Worm (Caenorhabditis elegans): Measurements from ENCODE around the gene pph-6.

pph-6 gene

DNA sequence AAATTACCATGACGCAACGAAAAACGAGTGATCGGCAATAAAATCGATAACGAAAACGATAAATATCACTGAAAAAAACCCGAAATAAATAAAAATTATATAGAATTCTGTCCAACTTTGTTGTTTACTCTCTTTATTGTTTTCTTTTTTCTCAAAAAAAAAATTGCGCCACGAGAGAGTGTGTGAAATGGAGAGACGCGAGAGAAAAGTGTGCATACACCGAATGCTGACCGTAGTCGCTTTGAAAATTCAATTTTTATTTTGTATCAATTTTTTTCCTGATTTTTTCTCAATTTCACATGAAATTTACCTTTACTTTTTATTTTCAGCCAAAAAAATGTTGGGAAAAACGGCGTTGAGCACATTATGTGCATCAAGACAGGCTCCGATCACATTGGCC is 48.4 kb downstream of the pph-6 start, which contains the start of the genes M01F1.4 and mrpl-35:
TSS of gene M01F1.4 (minus strand) at position 126 of the 400 bp plus-strand sequence.
TSS of gene mrpl-35 (plus strand) at position 330 of the 400 bp plus-strand sequence.
- TF ChIP-seq lin-40 (tag; optimal IDR thresholded peaks at IDR 0.05) (peak; percentile 1), nhr-80 (tag; optimal IDR thresholded peaks at IDR 0.05) (peak; percentile 13), ceh-27 (GFP tag; optimal IDR thresholded peaks at IDR 0.05) (no peak), let-607 (tag; optimal IDR thresholded peaks at IDR 0.05) (no peak), nhr-120 (GFP tag; IDR thresholded peaks at IDR 0.05) (0 out of 2 replicates have a peak, but pooled peaks have one; percentile 22), C06A6.2 (GFP tag; conservative IDR thresholded peaks at IDR 0.05) (no peak), fkh-3 (tag; optimal IDR thresholded peaks at IDR 0.05) (no peak), F52B5.7 (tag; optimal IDR thresholded peaks at IDR 0.05) (no peak), snpc-4 (GFP tag; optimal IDR thresholded peaks at IDR 0.05) (no peak), snpc-4 (tag; optimal IDR thresholded peaks at IDR 0.05) (peak in 3 of 4 experiments; percentile 6 to 36 (median 27)), ztf-18 (tag; optimal IDR thresholded peaks at IDR 0.05) (no peak), him-1 (tag; optimal IDR thresholded peaks at IDR 0.05) (no peak), ztf-22 (GFP tag; optimal IDR thresholded peaks at IDR 0.05) (no peak), nfya-1 (tag; optimal IDR thresholded peaks at IDR 0.05; ENCODE audit: borderline replicate concordance, insufficient read depth) (no peak), F49E8.2 (tag; optimal IDR thresholded peaks at IDR 0.05; ENCODE audit: insufficient read depth) (no peak), ztf-28 (GFP tag; IDR thresholded peaks at IDR 0.05) (no peak), hmg-1.2 (GFP tag; IDR thresholded peaks at IDR 0.05) (peak; percentile 97), mxl-1 (tag; optimal IDR thresholded peaks at IDR 0.05) (no peak), lin-54 (GFP tag; optimal IDR thresholded peaks at IDR 0.05) (peak; percentile 16), mcd-1 (GFP tag; IDR thresholded peaks at IDR 0.05) (no peak), lin-35 (GFP tag; optimal IDR thresholded peaks at IDR 0.05) (peak in 1 of 3 experiments; percentile 9), attf-5 (GFP tag; optimal IDR thresholded peaks at IDR 0.05) (no peak), D2030.7 (GFP tag; IDR thresholded peaks at IDR 0.05) (peak; percentile 31; the same call in 1 of the 2 replicates), ama-1 (optimal IDR thresholded peaks at IDR 0.05) (no peak), ama-1 (GFP tag; optimal IDR thresholded peaks at IDR 0.05) (no peak), F33H1.4 (GFP tag; IDR thresholded peaks at IDR 0.05) (peak; percentile 44; the same call in 1 of the 2 replicates), dox-1 (GFP tag; IDR thresholded peaks at IDR 0.05) (peak; percentile 44), madf-8 (GFP tag; conservative IDR thresholded peaks at IDR 0.05) (no peak), lsl-1 (GFP tag; optimal IDR thresholded peaks at IDR 0.05) (peak; percentile 78), rpc-1 (optimal IDR thresholded peaks at IDR 0.05) (no peak), rpc-1 (tag; optimal IDR thresholded peaks at IDR 0.05) (no peak), snpc-1.1 (tag; optimal IDR thresholded peaks at IDR 0.05; ENCODE audit: insufficient read depth) (no peak)

DNA sequence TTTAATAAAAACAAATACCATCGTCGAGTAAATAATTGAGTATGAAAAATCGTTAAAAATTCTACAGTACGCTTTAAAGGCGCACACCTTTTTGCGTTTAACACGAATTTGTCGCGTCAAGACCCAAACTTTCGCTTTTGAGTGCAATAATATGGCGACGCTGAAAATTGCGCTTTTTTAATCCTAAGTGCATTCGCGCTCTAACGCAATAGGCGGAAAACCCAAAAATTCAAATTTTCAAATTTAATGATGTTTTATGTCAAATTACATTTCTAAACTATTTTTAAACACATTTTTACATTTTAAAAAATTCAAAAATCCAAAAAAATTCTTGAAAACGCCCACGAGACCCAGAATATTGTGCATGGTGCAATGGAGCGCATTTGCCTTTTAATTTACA is 50.3 kb downstream of the pph-6 start:
- TF ChIP-seq nfyb-1 (GFP tag; IDR thresholded peaks at IDR 0.05) (no peak), ceh-91 (GFP tag; IDR thresholded peaks at IDR 0.05) (no peak), madf-8 (GFP tag; conservative IDR thresholded peaks at IDR 0.05) (no peak), die-1 (tag; optimal IDR thresholded peaks at IDR 0.05) (no peak), madf-3 (GFP tag; IDR thresholded peaks at IDR 0.05) (no peak), bed-1 (GFP tag; IDR thresholded peaks at IDR 0.05) (no peak), F22D6.2 (tag; optimal IDR thresholded peaks at IDR 0.05) (no peak), nhr-179 (tag; optimal IDR thresholded peaks at IDR 0.05) (no peak), ztf-22 (GFP tag; optimal IDR thresholded peaks at IDR 0.05) (no peak), snpc-4 (GFP tag; optimal IDR thresholded peaks at IDR 0.05) (no peak), snpc-4 (tag; optimal IDR thresholded peaks at IDR 0.05) (no peak), athp-1 (tag; optimal IDR thresholded peaks at IDR 0.05) (no peak), ceh-58 (GFP tag; IDR thresholded peaks at IDR 0.05) (no peak), K11D2.4 (GFP tag; IDR thresholded peaks at IDR 0.05) (no peak), rcor-1 (GFP tag; IDR thresholded peaks at IDR 0.05) (no peak), ztf-3 (GFP tag; optimal IDR thresholded peaks at IDR 0.05) (no peak), nhr-80 (tag; optimal IDR thresholded peaks at IDR 0.05) (no peak)

Data from whole organism, young adult.